Fruit fly (Drosophila melanogaster) whole organism, embryonic: ENCODE measurements around the gene jet.

Experiments used
- Awh ChIP-seq: fragments of 200-800 bp; sonication (Bioruptor generic); IDR thresholded peaks from 2 replicates; pipeline ENCODE4, ENCODE4 v1.3.6; 2022; ENCODE audit warnings: missing biosample characterization, missing genetic modification characterization
- CG10209 ChIP-seq: fragments of 200-800 bp; sonication (Bioruptor generic); optimal IDR thresholded peaks from 3 replicates; lab custom pipeline; 2017; ENCODE audit warnings: missing biosample characterization, mild to moderate bottlenecking, missing genetic modification characterization, missing genetic modification reagents
- CG10979 ChIP-seq: fragments of 200-800 bp; sonication (Bioruptor generic); optimal IDR thresholded peaks from 2 replicates; lab custom pipeline; 2018; ENCODE audit warnings: missing biosample characterization, mild to moderate bottlenecking, missing genetic modification characterization, moderate library complexity
- CG13424 ChIP-seq: fragments of 200-800 bp; sonication (Bioruptor generic); optimal IDR thresholded peaks from 2 replicates; lab custom pipeline; 2019; ENCODE audit warnings: missing biosample characterization, mild to moderate bottlenecking, missing genetic modification characterization, moderate library complexity
- CG14014 ChIP-seq: fragments of 200-800 bp; sonication (Bioruptor generic); IDR thresholded peaks from 2 replicates; pipeline ENCODE4 v1.3.6; 2022; ENCODE audit warnings: missing biosample characterization, missing genetic modification characterization
- CG15601 ChIP-seq: fragments of 200-800 bp; sonication (Bioruptor generic); optimal IDR thresholded peaks from 3 replicates; lab custom pipeline; 2019; ENCODE audit warnings: missing biosample characterization, mild to moderate bottlenecking, missing genetic modification characterization, moderate library complexity
- CG3065 ChIP-seq: fragments of 200-800 bp; sonication (Bioruptor generic); optimal IDR thresholded peaks from 2 replicates; lab custom pipeline; 2016; ENCODE audit warnings: missing biosample characterization, missing genetic modification characterization
- CG31441 ChIP-seq: fragments of 200-800 bp; sonication (Bioruptor generic); IDR thresholded peaks from 2 replicates; pipeline ENCODE4 v1.3.6; 2022; ENCODE audit warnings: missing biosample characterization, missing genetic modification characterization
- CG4424 ChIP-seq: fragments of 200-800 bp; sonication (Bioruptor generic); optimal IDR thresholded peaks from 3 replicates; lab custom pipeline; 2016; ENCODE audit warnings: missing biosample characterization, missing genetic modification characterization
- CG6272 ChIP-seq: fragments of 200-800 bp; sonication (Bioruptor generic); IDR thresholded peaks from 2 replicates; pipeline ENCODE4 v1.3.6; 2022; ENCODE audit warnings: missing biosample characterization, missing genetic modification characterization
- CG7556 ChIP-seq: fragments of 200-800 bp; sonication (Bioruptor generic); optimal IDR thresholded peaks from 2 replicates; lab custom pipeline; 2017; ENCODE audit warnings: missing biosample characterization, mild to moderate bottlenecking, missing genetic modification characterization
- CG7839 ChIP-seq: fragments of 200-800 bp; sonication (Bioruptor generic); optimal IDR thresholded peaks from 3 replicates; lab custom pipeline; 2018; ENCODE audit warnings: missing biosample characterization, mild to moderate bottlenecking, missing genetic modification characterization, moderate library complexity
- CG7928 ChIP-seq: fragments of 200-800 bp; sonication (Bioruptor generic); optimal IDR thresholded peaks from 2 replicates; lab custom pipeline; 2017; ENCODE audit warnings: missing biosample characterization, mild to moderate bottlenecking, missing genetic modification characterization
- CG8281 ChIP-seq: fragments of 200-800 bp; sonication (Bioruptor generic); optimal IDR thresholded peaks from 2 replicates; lab custom pipeline; 2018; ENCODE audit warnings: missing biosample characterization, mild to moderate bottlenecking, missing genetic modification characterization, moderate library complexity
- CG8359 ChIP-seq: fragments of 200-800 bp; sonication (Bioruptor generic); optimal IDR thresholded peaks from 2 replicates; lab custom pipeline; 2017; ENCODE audit warnings: missing biosample characterization, mild to moderate bottlenecking, missing genetic modification characterization, borderline replicate concordance
- CG8924 ChIP-seq: fragments of 200-800 bp; optimal IDR thresholded peaks from 3 replicates; lab custom pipeline; 2019; ENCODE audit warnings: missing biosample characterization, mild to moderate bottlenecking, missing genetic modification characterization, moderate library complexity
- Drgx ChIP-seq: fragments of 200-800 bp; sonication (Bioruptor generic); IDR thresholded peaks from 2 replicates; pipeline ENCODE4 v1.3.6; 2022; ENCODE audit warnings: missing biosample characterization, missing genetic modification characterization
- ERR ChIP-seq: fragments of 200-800 bp; sonication (Bioruptor generic); optimal IDR thresholded peaks from 2 replicates; lab custom pipeline; 2016; ENCODE audit warnings: missing biosample characterization, missing genetic modification characterization
- Eip74EF ChIP-seq, 2 experiments: fragments of 200-800 bp in 1 of 2; fragments of >200 bp in 1 of 2; sonication (Bioruptor generic) in 1 of 2; optimal IDR thresholded peaks; 2 replicates each; lab custom pipeline; 2017 to 2019; ENCODE audit warnings: missing biosample characterization in 2 of 2, missing genetic modification characterization in 2 of 2, mild to moderate bottlenecking in 1 of 2, moderate library complexity in 1 of 2
- Hr3 ChIP-seq: fragments of 200-800 bp; sonication (Bioruptor generic); optimal IDR thresholded peaks from 3 replicates; lab custom pipeline; 2016; ENCODE audit warnings: missing biosample characterization, missing genetic modification characterization
- Hr51 ChIP-seq, 2 experiments: fragments of 200-800 bp; sonication (Bioruptor generic); optimal IDR thresholded peaks; 2 replicates in 1 of 2; 3 replicates in 1 of 2; lab custom pipeline; 2016 to 2018; ENCODE audit warnings: missing biosample characterization in 2 of 2, missing genetic modification characterization in 2 of 2, mild to moderate bottlenecking in 1 of 2, moderate library complexity in 1 of 2
- Med ChIP-seq: fragments of 200-800 bp; sonication (Bioruptor generic); peaks from one replicate; lab custom pipeline; 2016; ENCODE audit warnings: missing biosample characterization, missing genetic modification characterization, mild to moderate bottlenecking, inconsistent platforms, moderate library complexity
- Ptx1 ChIP-seq: fragments of 200-800 bp; sonication (Bioruptor generic); IDR thresholded peaks from 2 replicates; pipeline ENCODE4 v1.3.6; 2022; ENCODE audit warnings: missing biosample characterization, missing genetic modification characterization
- Six4 ChIP-seq: fragments of 200-800 bp; sonication (Bioruptor generic); optimal IDR thresholded peaks from 2 replicates; lab custom pipeline; 2016; ENCODE audit warnings: missing biosample characterization, missing genetic modification characterization
- Sox102F ChIP-seq: fragments of 200-800 bp; sonication (Bioruptor generic); optimal IDR thresholded peaks from 2 replicates; lab custom pipeline; 2018; ENCODE audit warnings: missing biosample characterization, mild to moderate bottlenecking, missing genetic modification characterization, moderate library complexity
- Ssrp ChIP-seq: fragments of 200-800 bp; sonication (Bioruptor generic); optimal IDR thresholded peaks from 2 replicates; lab custom pipeline; 2018; ENCODE audit warnings: missing biosample characterization, mild to moderate bottlenecking, missing genetic modification characterization, moderate library complexity
- Xbp1 ChIP-seq: fragments of 200-800 bp; sonication (Bioruptor generic); optimal IDR thresholded peaks from 3 replicates; lab custom pipeline; 2016; ENCODE audit warnings: missing biosample characterization, mild to moderate bottlenecking, missing genetic modification characterization
- bsh ChIP-seq, 2 experiments: fragments of 200-800 bp; sonication (Bioruptor generic); optimal IDR thresholded peaks; 2 replicates each; lab custom pipeline; 2017 to 2018; ENCODE audit warnings: mild to moderate bottlenecking in 2 of 2, missing biosample characterization in 2 of 2, missing genetic modification characterization in 2 of 2, moderate library complexity in 1 of 2
- ci ChIP-seq: fragments of 200-800 bp; sonication (Bioruptor generic); IDR thresholded peaks from 3 replicates; pipeline ENCODE4 v1.3.6; 2022; ENCODE audit warnings: missing biosample characterization, missing genetic modification characterization
- crol ChIP-seq: fragments of 200-800 bp; sonication (Bioruptor generic); IDR thresholded peaks from 2 replicates; pipeline ENCODE4 v1.3.6; 2022; ENCODE audit warnings: missing biosample characterization, missing genetic modification characterization
- cwo ChIP-seq: fragments of 200-800 bp; sonication (Bioruptor generic); optimal IDR thresholded peaks from 3 replicates; lab custom pipeline; 2017; ENCODE audit warnings: missing biosample characterization, missing genetic modification characterization, mild to moderate bottlenecking, moderate library complexity, missing genetic modification reagents
- dmrt11E ChIP-seq: fragments of 200-800 bp; sonication (Bioruptor generic); optimal IDR thresholded peaks from 3 replicates; lab custom pipeline; 2018; ENCODE audit warnings: missing biosample characterization, mild to moderate bottlenecking, missing genetic modification characterization, moderate library complexity
- dysf ChIP-seq: fragments of 200-800 bp; sonication (Bioruptor generic); IDR thresholded peaks from 3 replicates; pipeline ENCODE4 v1.3.6; 2022; ENCODE audit warnings: missing biosample characterization, missing genetic modification characterization
- en ChIP-seq: fragments of 200-800 bp; sonication (Bioruptor generic); optimal IDR thresholded peaks from 2 replicates; lab custom pipeline; 2016; ENCODE audit warnings: missing biosample characterization, missing genetic modification characterization
- fd96Cb ChIP-seq: fragments of 200-800 bp; sonication (Bioruptor generic); optimal IDR thresholded peaks from 2 replicates; lab custom pipeline; 2018; ENCODE audit warnings: missing biosample characterization, mild to moderate bottlenecking, missing genetic modification characterization, moderate library complexity
- grau ChIP-seq: fragments of 200-800 bp; optimal IDR thresholded peaks from 3 replicates; lab custom pipeline; 2019; ENCODE audit warnings: missing biosample characterization, mild to moderate bottlenecking, missing genetic modification characterization, moderate library complexity
- lab ChIP-seq: fragments of 200-800 bp; sonication (Bioruptor generic); optimal IDR thresholded peaks from 3 replicates; lab custom pipeline; 2017; ENCODE audit warnings: missing biosample characterization, missing genetic modification characterization, mild to moderate bottlenecking, moderate library complexity, missing genetic modification reagents
- lola ChIP-seq, 3 experiments: fragments of >200 bp in 2 of 3; fragments of 200-800 bp in 1 of 3; sonication (Bioruptor generic) in 1 of 3; optimal IDR thresholded peaks; 2 replicates each; lab custom pipeline; 2017 to 2019; ENCODE audit warnings: missing biosample characterization in 3 of 3, missing genetic modification characterization in 3 of 3, mild to moderate bottlenecking in 1 of 3, moderate library complexity in 1 of 3
- luna ChIP-seq: fragments of 200-800 bp; sonication (Bioruptor generic); optimal IDR thresholded peaks from 2 replicates; lab custom pipeline; 2016; ENCODE audit warnings: missing biosample characterization, missing genetic modification characterization
- nerfin-2 ChIP-seq: fragments of 200-800 bp; sonication (Bioruptor generic); IDR thresholded peaks from 2 replicates; pipeline ENCODE4 v1.3.6; 2022; ENCODE audit warnings: missing biosample characterization, missing genetic modification characterization; ENCODE audit not compliant: partially characterized antibody
- nmo ChIP-seq: fragments of 200-800 bp; sonication (Bioruptor generic); optimal IDR thresholded peaks from 2 replicates; lab custom pipeline; 2018; ENCODE audit warnings: missing biosample characterization, mild to moderate bottlenecking, missing genetic modification characterization, moderate library complexity
- otp ChIP-seq: fragments of 200-800 bp; sonication (Bioruptor generic); IDR thresholded peaks from 3 replicates; pipeline ENCODE4, ENCODE4 v1.3.6; 2022; ENCODE audit warnings: missing biosample characterization, missing genetic modification characterization
- sc ChIP-seq, 3 experiments: fragments of >200 bp in 2 of 3; fragments of 200-800 bp in 1 of 3; sonication (Bioruptor generic) in 1 of 3; optimal IDR thresholded peaks; 2 replicates in 2 of 3; 3 replicates in 1 of 3; lab custom pipeline; 2017; ENCODE audit warnings: mild to moderate bottlenecking in 1 of 3, missing biosample characterization in 1 of 3, missing genetic modification characterization in 1 of 3, missing genetic modification reagents in 1 of 3
- so ChIP-seq: fragments of 200-800 bp; sonication (Bioruptor generic); IDR thresholded peaks from 3 replicates; pipeline ENCODE4 v1.3.6; 2022; ENCODE audit warnings: missing biosample characterization, missing genetic modification characterization
- stwl ChIP-seq: fragments of 200-800 bp; sonication (Bioruptor generic); optimal IDR thresholded peaks from 3 replicates; lab custom pipeline; 2018; ENCODE audit warnings: missing biosample characterization, mild to moderate bottlenecking, missing genetic modification characterization, moderate library complexity
- tgo ChIP-seq: fragments of 200-800 bp; sonication (Bioruptor generic); IDR thresholded peaks from 3 replicates; pipeline ENCODE4 v1.3.6; 2022; ENCODE audit warnings: missing biosample characterization, missing genetic modification characterization
- unpg ChIP-seq: fragments of 200-800 bp; sonication (Bioruptor generic); optimal IDR thresholded peaks from 3 replicates; lab custom pipeline; 2018; ENCODE audit warnings: missing biosample characterization, mild to moderate bottlenecking, missing genetic modification characterization, moderate library complexity
- zen2 ChIP-seq: fragments of 200-800 bp; sonication (Bioruptor generic); IDR thresholded peaks from 3 replicates; pipeline ENCODE4 v1.3.6; 2022; ENCODE audit warnings: missing biosample characterization, missing genetic modification characterization; ENCODE audit not compliant: partially characterized antibody

The jet gene

DNA sequence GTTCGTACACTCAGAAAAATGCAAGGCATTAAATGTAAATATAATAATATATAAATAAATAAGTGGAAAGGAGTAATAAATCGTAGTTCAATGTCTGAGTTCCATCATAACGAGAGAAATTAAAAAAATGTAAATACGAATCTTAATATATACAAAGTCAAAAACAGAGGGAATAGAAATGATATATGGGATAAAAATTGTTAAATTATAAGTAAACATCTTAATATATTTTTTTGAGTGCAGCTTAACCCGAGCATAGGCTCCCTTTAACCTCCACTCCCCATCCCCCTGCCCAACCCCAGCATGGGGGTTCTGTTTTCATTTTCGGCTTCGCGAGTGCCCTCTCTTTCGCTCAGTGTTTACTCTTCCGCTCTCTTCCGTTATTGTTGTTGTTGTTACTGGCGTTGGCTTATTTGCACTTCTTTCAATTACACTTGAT is 33.9 kb downstream of the jet start (continued):
- TF ChIP-seq CG8359 (peak; percentile 7), dysf (GFP tag; lab: Robert Waterston, UW) (peak; percentile 36; the same call in 1 of the 3 replicates), fd96Cb (tag; lab: Kevin White, UChicago) (peak; percentile 50), CG13424 (peak; percentile 24), Med (GFP tag; lab: Kevin White, UChicago) (peak; percentile 58), CG10979 (tag; lab: Kevin White, UChicago) (peak; percentile 64), Hr3 (GFP tag; lab: Kevin White, UChicago) (peak; percentile 17), CG7839 (peak; percentile 41), CG3065 (GFP tag; lab: Kevin White, UChicago) (no peak), CG31441 (GFP tag; lab: Robert Waterston, UW) (peak; percentile 51), Awh (GFP tag; lab: Robert Waterston, UW) (peak; percentile 53; the same call in 1 of the 2 replicates), Six4 (peak; percentile 21), CG6272 (no peak), sc (optimal IDR thresholded peaks at IDR 0.05; lab: Kevin White, UChicago) (no peak), sc (GFP tag; optimal IDR thresholded peaks at IDR 0.05; lab: Kevin White, UChicago) (no peak), CG15601 (peak; percentile 7), lab (GFP tag; lab: Kevin White, UChicago) (peak; percentile 50), bsh (GFP tag; optimal IDR thresholded peaks at IDR 0.05; lab: Kevin White, UChicago) (peak in 1 of 2 experiments; percentile 24), CG8924 (tag; lab: Kevin White, UChicago) (peak; percentile 41), zen2 (GFP tag; lab: Robert Waterston, UW) (no peak), nmo (peak; percentile 51), otp (no peak), Xbp1 (GFP tag; lab: Kevin White, UChicago) (no peak), so (GFP tag; lab: Robert Waterston, UW) (no peak), ci (GFP tag; lab: Robert Waterston, UW) (0 out of 3 replicates have a peak, but pooled peaks have one; percentile 40), ERR (GFP tag; lab: Kevin White, UChicago) (no peak), tgo (0 out of 3 replicates have a peak, but pooled peaks have one; percentile 31), nerfin-2 (GFP tag; lab: Robert Waterston, UW) (no peak), Ptx1 (GFP tag; lab: Robert Waterston, UW) (peak; percentile 18; the same call in 1 of the 2 replicates), grau (tag; lab: Kevin White, UChicago) (peak; percentile 23), Hr51 (GFP tag; optimal IDR thresholded peaks at IDR 0.05; lab: Kevin White, UChicago) (peak in 1 of 2 experiments; percentile 28), CG7556 (peak; percentile 40), stwl (no peak), CG14014 (0 out of 2 replicates have a peak, but pooled peaks have one; percentile 9), cwo (GFP tag; lab: Kevin White, UChicago) (peak; percentile 1), Sox102F (GFP tag; lab: Kevin White, UChicago) (peak; percentile 39), lola (GFP tag; optimal IDR thresholded peaks at IDR 0.05; lab: Kevin White, UChicago) (peak in 1 of 3 experiments; percentile 37), CG7928 (GFP tag; lab: Kevin White, UChicago) (no peak), unpg (GFP tag; lab: Kevin White, UChicago) (peak; percentile 22), Eip74EF (GFP tag; optimal IDR thresholded peaks at IDR 0.05; lab: Kevin White, UChicago) (no peak), Drgx (GFP tag; lab: Robert Waterston, UW) (peak; percentile 22; the same call in 1 of the 2 replicates), CG10209 (GFP tag; lab: Kevin White, UChicago) (peak; percentile 19), dmrt11E (peak; percentile 38), CG8281 (tag; lab: Kevin White, UChicago) (no peak), CG4424 (GFP tag; lab: Kevin White, UChicago) (peak; percentile 5), luna (GFP tag; lab: Kevin White, UChicago) (no peak), en (GFP tag; lab: Kevin White, UChicago) (no peak), crol (GFP tag; lab: Robert Waterston, UW) (peak; percentile 54), Ssrp (tag; lab: Kevin White, UChicago) (peak; percentile 17)
